Fruit fly (Drosophila melanogaster) whole organism, pupa: ENCODE results near the gene CG5225.

Experiments
- CG10348 ChIP-seq: fragments of 200-800 bp; sonication (Bioruptor generic); IDR thresholded peaks from 2 replicates; pipeline ENCODE4 v1.3.6; 2022; ENCODE audit warnings: missing biosample characterization, missing genetic modification characterization
- CG12605 ChIP-seq: fragments of 200-800 bp; sonication (Bioruptor generic); IDR thresholded peaks from 2 replicates; pipeline ENCODE4 v1.3.6; 2022; ENCODE audit warnings: missing biosample characterization, missing genetic modification characterization
- CG13204 ChIP-seq: fragments of 200-800 bp; sonication (Bioruptor generic); optimal IDR thresholded peaks from 2 replicates; lab custom pipeline; 2018; ENCODE audit warnings: missing biosample characterization, mild to moderate bottlenecking, missing genetic modification characterization, moderate library complexity
- CG14655 ChIP-seq: fragments of 200-800 bp; sonication (Bioruptor generic); optimal IDR thresholded peaks from 3 replicates; lab custom pipeline; 2017; ENCODE audit warnings: mild to moderate bottlenecking, missing biosample characterization, missing genetic modification reagents, missing genetic modification characterization
- CG15710 ChIP-seq: fragments of 200-800 bp; sonication (Bioruptor generic); optimal IDR thresholded peaks from 2 replicates; lab custom pipeline; 2018; ENCODE audit warnings: missing biosample characterization, mild to moderate bottlenecking, missing genetic modification characterization, moderate library complexity
- CG17806 ChIP-seq: fragments of 200-800 bp; sonication (Bioruptor generic); optimal IDR thresholded peaks from 2 replicates; lab custom pipeline; 2018; ENCODE audit warnings: missing biosample characterization, mild to moderate bottlenecking, missing genetic modification characterization, moderate library complexity
- CG32121 ChIP-seq: fragments of 200-800 bp; sonication (Bioruptor generic); IDR thresholded peaks from 2 replicates; pipeline ENCODE4 v1.3.6; 2022; ENCODE audit warnings: missing biosample characterization, missing genetic modification characterization
- CG34367 ChIP-seq: fragments of 200-800 bp; sonication (Bioruptor generic); optimal IDR thresholded peaks from 2 replicates; lab custom pipeline; 2018; ENCODE audit warnings: missing biosample characterization, mild to moderate bottlenecking, missing genetic modification characterization
- CG4496 ChIP-seq: fragments of 200-800 bp; sonication (Bioruptor generic); IDR thresholded peaks from 3 replicates; pipeline ENCODE4 v1.3.6; 2022; ENCODE audit warnings: missing biosample characterization, missing genetic modification characterization
- CG8159 ChIP-seq: fragments of 200-800 bp; sonication (Bioruptor generic); optimal IDR thresholded peaks from 3 replicates; lab custom pipeline; 2018; ENCODE audit warnings: missing biosample characterization, mild to moderate bottlenecking, missing genetic modification characterization, moderate library complexity
- CG8301 ChIP-seq: fragments of 200-800 bp; sonication (Bioruptor generic); optimal IDR thresholded peaks from 2 replicates; lab custom pipeline; 2018; ENCODE audit warnings: missing biosample characterization, mild to moderate bottlenecking, missing genetic modification characterization
- CG9948 ChIP-seq: fragments of 200-800 bp; sonication (Bioruptor generic); optimal IDR thresholded peaks from 2 replicates; lab custom pipeline; 2018; ENCODE audit warnings: missing biosample characterization, mild to moderate bottlenecking, missing genetic modification characterization, moderate library complexity
- D1 ChIP-seq: fragments of 200-800 bp; sonication (Bioruptor generic); optimal IDR thresholded peaks from 2 replicates; lab custom pipeline; 2018; ENCODE audit warnings: missing biosample characterization, mild to moderate bottlenecking, missing genetic modification characterization, moderate library complexity
- EcR ChIP-seq: fragments of 200-800 bp; sonication (Bioruptor generic); optimal IDR thresholded peaks from 3 replicates; lab custom pipeline; 2019; ENCODE audit warnings: missing biosample characterization, missing genetic modification characterization, mild to moderate bottlenecking, moderate library complexity, missing genetic modification reagents
- Ets98B ChIP-seq: fragments of 200-800 bp; sonication (Bioruptor generic); IDR thresholded peaks from 2 replicates; pipeline ENCODE4 v1.3.6; 2022; ENCODE audit warnings: missing biosample characterization, missing genetic modification characterization
- Pif1A ChIP-seq: fragments of 200-800 bp; sonication (Bioruptor generic); optimal IDR thresholded peaks from 3 replicates; lab custom pipeline; 2016; ENCODE audit warnings: missing biosample characterization, missing genetic modification characterization
- Pif1B ChIP-seq: fragments of 200-800 bp; sonication (Bioruptor generic); optimal IDR thresholded peaks from 3 replicates; lab custom pipeline; 2016; ENCODE audit warnings: missing biosample characterization, missing genetic modification characterization
- Snoo ChIP-seq: fragments of 200-800 bp; sonication (Bioruptor generic); optimal IDR thresholded peaks from 3 replicates; lab custom pipeline; 2017; ENCODE audit warnings: missing biosample characterization, mild to moderate bottlenecking, missing genetic modification characterization, inconsistent platforms
- fd96Ca ChIP-seq: fragments of 200-800 bp; sonication (Bioruptor generic); IDR thresholded peaks from 3 replicates; pipeline ENCODE4 v1.3.6; 2022; ENCODE audit warnings: missing biosample characterization, missing genetic modification characterization
- gl ChIP-seq: fragments of 200-800 bp; sonication (Bioruptor generic); optimal IDR thresholded peaks from 2 replicates; lab custom pipeline; 2018; ENCODE audit warnings: missing biosample characterization, mild to moderate bottlenecking, missing genetic modification characterization
- rn ChIP-seq: fragments of 200-800 bp; sonication (Bioruptor generic); IDR thresholded peaks from 2 replicates; pipeline ENCODE4 v1.3.6; 2022; ENCODE audit warnings: missing biosample characterization, missing genetic modification characterization

Gene CG5225

DNA sequence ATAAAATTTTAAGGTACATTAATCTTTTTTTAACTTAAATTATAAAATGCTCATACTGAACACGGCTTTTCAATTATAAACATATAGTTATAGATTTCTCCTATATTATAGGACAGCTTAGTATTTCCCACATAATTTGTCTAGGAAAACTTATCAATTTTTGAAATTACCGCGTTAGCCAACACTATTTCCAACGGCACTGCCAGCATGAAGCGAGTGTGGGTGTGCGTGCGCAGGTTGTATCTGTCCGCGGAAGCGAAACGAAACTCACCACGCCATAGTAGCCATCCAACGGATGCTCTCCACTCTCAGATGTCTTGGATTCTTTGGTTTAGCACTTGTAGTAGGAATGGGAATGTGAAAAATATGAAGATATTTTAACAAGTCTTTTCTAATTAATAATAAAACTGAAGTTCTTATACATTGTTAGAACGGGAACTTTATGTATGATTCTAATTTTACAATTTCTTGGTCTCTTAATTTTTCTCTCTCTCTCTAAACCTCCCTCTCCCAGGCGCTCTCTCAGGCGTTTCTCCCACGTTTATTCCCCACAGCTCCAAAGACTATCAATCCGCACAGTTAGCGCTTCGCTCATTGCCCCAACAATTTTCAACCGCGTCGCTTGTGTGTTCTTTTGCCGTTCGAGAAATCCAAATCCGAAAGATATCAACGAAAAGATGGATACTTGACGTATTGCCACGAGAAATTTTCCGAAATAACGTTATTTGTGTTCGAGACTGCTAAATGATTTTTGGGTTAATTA lies 25.1 kb downstream of the CG5225 start, which contains the start of gene Dad:
Dad (plus strand) TSS at position 593 of the 763 bp plus-strand sequence.
- TF ChIP-seq CG8301 (tag; lab: Kevin White, UChicago) (no peak), CG9948 (tag; lab: Kevin White, UChicago) (peak; percentile 29), CG8159 (tag; lab: Kevin White, UChicago) (peak; percentile 4), CG10348 (GFP tag; lab: Robert Waterston, UW) (no peak), CG32121 (GFP tag; lab: Robert Waterston, UW) (no peak; the same call in 1 of the 2 replicates), EcR (GFP tag; lab: Kevin White, UChicago) (no peak), gl (tag; lab: Kevin White, UChicago) (no peak), CG13204 (GFP tag; lab: Kevin White, UChicago) (no peak), Pif1B (GFP tag; lab: Kevin White, UChicago) (peak; percentile 30), CG14655 (GFP tag; lab: Kevin White, UChicago) (peak; percentile 5), CG34367 (tag; lab: Kevin White, UChicago) (peak; percentile 10), fd96Ca (GFP tag; lab: Robert Waterston, UW) (no peak), CG15710 (tag; lab: Kevin White, UChicago) (peak; percentile 22), Pif1A (GFP tag; lab: Kevin White, UChicago) (peak; percentile 39), CG17806 (peak; percentile 41), D1 (tag; lab: Kevin White, UChicago) (no peak), rn (GFP tag; lab: Robert Waterston, UW) (no peak), CG4496 (GFP tag; lab: Robert Waterston, UW) (0 out of 3 replicates have a peak, but pooled peaks have one; percentile 13), Snoo (peak; percentile 25), CG12605 (GFP tag; lab: Robert Waterston, UW) (peak; percentile 27; the same call in 1 of the 2 replicates), Ets98B (GFP tag; lab: Robert Waterston, UW) (no peak)

DNA sequence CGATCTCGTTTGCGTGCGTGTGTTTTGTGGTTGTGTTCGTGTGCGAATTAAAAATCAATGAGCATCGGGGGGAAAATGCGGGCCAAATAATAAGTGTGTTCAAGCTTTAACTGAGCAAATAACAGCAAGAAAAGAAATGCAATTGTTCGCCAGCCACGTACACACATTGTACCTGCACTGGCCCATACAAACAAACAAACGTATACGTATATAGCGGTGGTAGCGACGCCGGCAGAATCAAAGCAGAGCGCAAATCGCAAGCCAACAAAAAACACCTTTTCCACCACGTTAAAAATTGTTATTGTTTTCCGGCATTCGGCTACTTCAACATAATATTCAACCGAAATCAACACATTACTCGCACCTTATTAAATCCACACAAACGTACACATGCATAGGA lies 26.0 kb downstream of the CG5225 start:
- TF ChIP-seq CG14655 (GFP tag; lab: Kevin White, UChicago) = no peak

DNA sequence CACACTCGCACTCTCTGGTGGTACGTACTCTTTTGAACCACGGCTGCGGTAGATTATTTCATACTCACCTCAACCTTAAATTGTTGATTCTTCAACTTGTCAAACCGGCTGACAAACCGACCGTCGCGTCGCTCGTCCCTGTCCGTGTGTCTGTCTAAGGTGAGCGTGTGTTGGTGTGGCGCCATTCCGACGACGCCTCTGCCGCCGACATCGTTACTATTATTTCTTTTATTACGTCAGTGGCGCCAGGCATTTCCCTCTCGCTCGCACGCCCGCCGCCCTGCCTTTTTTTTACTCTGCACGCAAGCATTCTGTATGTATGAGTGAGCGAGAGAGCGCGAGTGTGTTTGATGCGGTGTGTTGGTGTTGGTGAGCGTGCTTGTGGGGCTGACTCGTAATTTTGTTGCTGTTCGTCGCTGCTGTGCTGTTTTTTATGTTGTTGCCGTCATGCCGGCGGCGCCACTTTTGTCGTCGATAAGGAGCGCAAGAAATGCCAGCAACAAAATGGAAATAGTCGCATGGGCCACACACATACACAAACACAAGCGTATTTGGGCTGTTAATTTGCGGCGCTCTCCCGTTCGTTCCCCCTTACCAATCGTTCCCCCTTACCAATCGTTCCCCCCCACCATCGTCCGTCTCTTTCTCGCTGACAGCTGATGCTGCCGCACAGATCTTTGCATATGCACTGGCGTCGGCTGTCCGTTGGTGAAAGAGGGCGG lies 27.9 kb downstream of the CG5225 start:
- peak; percentile 18 for TF ChIP-seq CG8159 (tag; lab: Kevin White, UChicago)
- TF ChIP-seq CG8301 (tag; lab: Kevin White, UChicago) = peak; percentile 24
- peak; percentile 40 for TF ChIP-seq D1 (tag; lab: Kevin White, UChicago)
- TF ChIP-seq CG15710 (tag; lab: Kevin White, UChicago) = peak; percentile 51
- TF ChIP-seq CG14655 (GFP tag; lab: Kevin White, UChicago) = peak; percentile 35
- peak; percentile 72 for TF ChIP-seq gl (tag; lab: Kevin White, UChicago)
- TF ChIP-seq rn (GFP tag; lab: Robert Waterston, UW) = peak; percentile 46; the same call in 1 of the 2 replicates
- peak; percentile 60 for TF ChIP-seq CG32121 (GFP tag; lab: Robert Waterston, UW)
- peak; percentile 51 for TF ChIP-seq Pif1A (GFP tag; lab: Kevin White, UChicago)
- peak; percentile 61 for TF ChIP-seq CG12605 (GFP tag; lab: Robert Waterston, UW)
- peak; percentile 74; the same call in 1 of the 2 replicates for TF ChIP-seq Ets98B (GFP tag; lab: Robert Waterston, UW)
- no peak for TF ChIP-seq fd96Ca (GFP tag; lab: Robert Waterston, UW)
- TF ChIP-seq CG34367 (tag; lab: Kevin White, UChicago) = no peak
- TF ChIP-seq Pif1B (GFP tag; lab: Kevin White, UChicago) = peak; percentile 60
- no peak for TF ChIP-seq CG9948 (tag; lab: Kevin White, UChicago)
- TF ChIP-seq Snoo = peak; percentile 63
- TF ChIP-seq CG4496 (GFP tag; lab: Robert Waterston, UW) = peak; percentile 74
- TF ChIP-seq EcR (GFP tag; lab: Kevin White, UChicago) = peak; percentile 85
- TF ChIP-seq CG13204 (GFP tag; lab: Kevin White, UChicago) = peak; percentile 99
- no peak for TF ChIP-seq CG17806
- no peak for TF ChIP-seq CG10348 (GFP tag; lab: Robert Waterston, UW)

DNA sequence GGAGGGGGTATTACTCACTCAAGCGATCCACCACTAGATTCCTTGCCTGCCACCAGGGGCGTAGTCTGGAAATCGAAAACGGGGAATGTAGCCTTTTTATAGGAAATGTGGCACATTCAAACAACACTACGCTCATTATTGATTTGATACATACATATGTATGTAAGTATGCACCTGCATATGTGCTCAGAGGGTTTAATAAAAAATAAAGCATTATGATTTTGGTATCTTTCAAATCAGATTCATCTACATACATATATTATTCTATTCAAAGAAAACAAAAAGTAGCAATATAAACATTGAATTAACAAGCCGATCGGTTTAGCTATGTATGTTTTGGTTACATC lies 28.4 kb downstream of the CG5225 start:
- TF ChIP-seq CG13204 (GFP tag; lab: Kevin White, UChicago) = no peak
- peak; percentile 70 for TF ChIP-seq Pif1A (GFP tag; lab: Kevin White, UChicago)
- peak; percentile 43 for TF ChIP-seq CG4496 (GFP tag; lab: Robert Waterston, UW)
- peak; percentile 44 for TF ChIP-seq CG15710 (tag; lab: Kevin White, UChicago)
- TF ChIP-seq gl (tag; lab: Kevin White, UChicago) = no peak
- TF ChIP-seq CG10348 (GFP tag; lab: Robert Waterston, UW) = no peak
- TF ChIP-seq Ets98B (GFP tag; lab: Robert Waterston, UW) = peak; percentile 7; the same call in 1 of the 2 replicates
- no peak; the same call in 1 of the 2 replicates for TF ChIP-seq CG32121 (GFP tag; lab: Robert Waterston, UW)
- peak; percentile 70 for TF ChIP-seq CG8159 (tag; lab: Kevin White, UChicago)
- TF ChIP-seq CG14655 (GFP tag; lab: Kevin White, UChicago) = peak; percentile 78
- TF ChIP-seq rn (GFP tag; lab: Robert Waterston, UW) = no peak
- TF ChIP-seq CG12605 (GFP tag; lab: Robert Waterston, UW) = peak; percentile 39; the same call in 1 of the 2 replicates
- peak; percentile 2 for TF ChIP-seq Snoo
- peak; percentile 71 for TF ChIP-seq CG8301 (tag; lab: Kevin White, UChicago)
- no peak for TF ChIP-seq EcR (GFP tag; lab: Kevin White, UChicago)
- TF ChIP-seq CG34367 (tag; lab: Kevin White, UChicago) = peak; percentile 16
- peak; percentile 52 for TF ChIP-seq CG17806
- no peak; the same call in 2 of the 3 replicates for TF ChIP-seq fd96Ca (GFP tag; lab: Robert Waterston, UW)
- peak; percentile 22 for TF ChIP-seq Pif1B (GFP tag; lab: Kevin White, UChicago)
- TF ChIP-seq D1 (tag; lab: Kevin White, UChicago) = no peak
- TF ChIP-seq CG9948 (tag; lab: Kevin White, UChicago) = peak; percentile 62
- TF ChIP-seq, all 21 proteins: peak for 13
